Fruit fly (Drosophila melanogaster): Measurements from ENCODE around the gene Nep7.

The Nep7 gene

DNA sequence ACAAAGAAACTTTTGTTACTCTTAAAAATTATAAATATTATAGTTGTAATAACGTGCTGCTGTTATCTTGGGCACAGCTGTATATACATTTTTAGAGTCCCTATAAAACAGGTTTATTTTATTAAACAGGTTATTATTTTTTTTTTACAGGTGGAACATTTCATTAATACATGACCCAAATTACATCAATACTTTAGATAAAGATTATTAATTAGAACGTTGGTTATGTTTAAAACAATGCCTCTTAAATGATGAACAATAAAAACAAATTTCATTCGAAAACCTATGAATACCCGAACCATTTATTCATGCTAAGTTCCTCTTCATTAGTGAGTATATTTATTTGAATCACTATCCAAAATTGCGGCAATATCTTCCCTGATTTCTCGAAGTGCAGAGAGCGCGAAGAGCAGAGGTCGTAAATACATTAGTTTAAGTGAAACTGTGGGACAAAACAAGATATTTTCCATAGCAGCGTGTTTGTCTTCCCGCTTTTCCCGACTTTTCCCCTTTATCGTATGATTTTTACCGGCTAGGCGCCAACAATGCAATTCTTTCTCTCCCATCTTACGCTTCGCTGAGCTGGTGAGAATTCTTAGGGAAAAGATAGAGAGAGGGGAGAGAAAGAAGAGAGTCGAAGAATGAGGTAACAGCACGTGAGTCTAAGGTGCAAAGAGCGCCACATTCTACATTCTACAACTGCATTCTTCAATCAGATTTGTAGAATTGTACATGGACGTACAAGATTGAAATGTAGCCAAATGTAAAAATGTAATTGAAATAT is 34.1 kb downstream of the Nep7 start:
- TF ChIP-seq CG7368 (GFP tag; optimal IDR thresholded peaks at IDR 0.05) (no peak), Sox102F (GFP tag; optimal IDR thresholded peaks at IDR 0.05) (no peak), CG11762 (GFP tag; optimal IDR thresholded peaks at IDR 0.05; ENCODE audit: insufficient read depth) (peak; percentile 7), Met (GFP tag; optimal IDR thresholded peaks at IDR 0.05) (peak; percentile 3), vri (GFP tag; optimal IDR thresholded peaks at IDR 0.05) (peak; percentile 12), topi (GFP tag; optimal IDR thresholded peaks at IDR 0.05) (peak; percentile 39), CG8119 (GFP tag; IDR thresholded peaks at IDR 0.05) (peak; percentile 53; the same call in 2 of the 3 replicates), salr (GFP tag; optimal IDR thresholded peaks at IDR 0.05) (peak in 1 of 2 experiments; percentile 86), CG10669 (GFP tag; optimal IDR thresholded peaks at IDR 0.05) (peak; percentile 34), CG6854 (GFP tag; optimal IDR thresholded peaks at IDR 0.05) (no peak), CG11294 (GFP tag; IDR thresholded peaks at IDR 0.05) (peak; percentile 55), CG3032 (tag; optimal IDR thresholded peaks at IDR 0.05) (no peak), CG6276 (GFP tag; optimal IDR thresholded peaks at IDR 0.05) (peak; percentile 61), Eip75B (GFP tag; optimal IDR thresholded peaks at IDR 0.05) (no peak), lz (GFP tag; optimal IDR thresholded peaks at IDR 0.05) (no peak), pdm3 (GFP tag; optimal IDR thresholded peaks at IDR 0.05) (peak; percentile 11), CG15336 (GFP tag; IDR thresholded peaks at IDR 0.05) (peak; percentile 59), esn (GFP tag; optimal IDR thresholded peaks at IDR 0.05) (no peak), Blimp-1 (GFP tag; optimal IDR thresholded peaks at IDR 0.05) (no peak), dsx (GFP tag; optimal IDR thresholded peaks at IDR 0.05; ENCODE audit: poor library complexity, severe bottlenecking) (no peak), net (GFP tag; optimal IDR thresholded peaks at IDR 0.05) (peak; percentile 41), cyc (GFP tag; optimal IDR thresholded peaks at IDR 0.05) (no peak), Hr39 (GFP tag; optimal IDR thresholded peaks at IDR 0.05) (peak; percentile 24), Eip93F (GFP tag; optimal IDR thresholded peaks at IDR 0.05) (no peak), acj6 (GFP tag; optimal IDR thresholded peaks at IDR 0.05) (peak; percentile 7), CG31627 (GFP tag; optimal IDR thresholded peaks at IDR 0.05) (peak; percentile 32), CG6808 (GFP tag; optimal IDR thresholded peaks at IDR 0.05) (no peak), Sox14 (GFP tag; optimal IDR thresholded peaks at IDR 0.05) (peak; percentile 44), Gug (GFP tag; IDR thresholded peaks at IDR 0.05) (peak; percentile 75), Ets21C (GFP tag; optimal IDR thresholded peaks at IDR 0.05) (no peak), CG10631 (GFP tag; optimal IDR thresholded peaks at IDR 0.05) (peak; percentile 49), Hr38 (GFP tag; optimal IDR thresholded peaks at IDR 0.05) (no peak), CG6792 (GFP tag; optimal IDR thresholded peaks at IDR 0.05) (peak; percentile 15), CG32006 (GFP tag; optimal IDR thresholded peaks at IDR 0.05) (peak; percentile 85), CG8319 (GFP tag; optimal IDR thresholded peaks at IDR 0.05) (no peak), achi (GFP tag; optimal IDR thresholded peaks at IDR 0.05) (peak; percentile 19), CG1621 (tag; optimal IDR thresholded peaks at IDR 0.05) (peak; percentile 7), Lpt (GFP tag; optimal IDR thresholded peaks at IDR 0.05) (no peak), Sox15 (GFP tag; optimal IDR thresholded peaks at IDR 0.05) (peak; percentile 12), CG16779 (tag; optimal IDR thresholded peaks at IDR 0.05) (no peak), Hr4 (GFP tag; optimal IDR thresholded peaks at IDR 0.05) (peak; percentile 50), svp (GFP tag) (peak; percentile 79), CG8632 (GFP tag; optimal IDR thresholded peaks at IDR 0.05) (peak; percentile 12), CG6163 (GFP tag; IDR thresholded peaks at IDR 0.05) (peak; percentile 69), CG11902 (GFP tag; optimal IDR thresholded peaks at IDR 0.05) (peak; percentile 24), OdsH (GFP tag; optimal IDR thresholded peaks at IDR 0.05) (peak; percentile 49), eg (GFP tag; IDR thresholded peaks at IDR 0.05) (peak; percentile 76), CG34406 (GFP tag; optimal IDR thresholded peaks at IDR 0.05) (peak; percentile 14), Eip78C (GFP tag) (peak; percentile 72), CG3919 (GFP tag; optimal IDR thresholded peaks at IDR 0.05) (peak; percentile 21), CG9139 (GFP tag; optimal IDR thresholded peaks at IDR 0.05) (no peak)

Data from whole organism, prepupa.